Worm (Caenorhabditis elegans) whole organism, midembryonic: ENCODE results near the gene flp-23.

Source experiments
- T22C8.4 ChIP-seq: fragments of 200-800 bp; sonication (Bioruptor generic); IDR thresholded peaks from 2 replicates; pipeline ENCODE4 v1.3.6; 2022; ENCODE audit warnings: missing genetic modification characterization, missing compliant biosample characterization
- ref-1 ChIP-seq: fragments of 200-800 bp; sonication (Bioruptor generic); conservative IDR thresholded peaks from 2 replicates; pipeline ENCODE4 v1.3.6; 2022; ENCODE audit warnings: missing genetic modification reagents, missing genetic modification characterization, missing compliant biosample characterization
- ztf-23 ChIP-seq: fragments of 200-800 bp; sonication (Bioruptor generic); IDR thresholded peaks from 2 replicates; pipeline ENCODE4 v1.3.6; 2022; ENCODE audit warnings: missing genetic modification reagents, missing genetic modification characterization, missing compliant biosample characterization

DNA sequence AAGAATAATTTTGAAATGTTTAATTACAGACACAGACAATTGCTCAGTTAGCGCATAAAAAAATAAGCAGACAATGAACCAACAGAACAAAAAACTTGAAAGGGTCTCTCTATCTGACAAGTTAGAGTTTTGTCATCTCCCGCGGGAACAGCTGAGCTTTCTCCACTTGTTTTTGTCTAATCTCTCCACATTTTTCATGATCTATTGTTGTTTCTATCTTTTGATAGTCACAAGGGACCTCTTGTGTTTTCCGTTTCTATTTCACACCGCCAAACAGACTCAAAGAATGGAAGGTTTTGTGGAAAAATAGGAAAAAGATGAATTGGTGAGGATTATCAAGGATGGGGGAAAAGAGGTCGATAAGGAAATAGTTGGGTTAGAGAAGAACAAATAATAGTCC is 13.8 kb upstream of the flp-23 start:
- TF ChIP-seq ztf-23: no peak
- TF ChIP-seq T22C8.4 (GFP tag; lab: Robert Waterston, UW): no peak
- no peak for TF ChIP-seq ref-1
